Worm (Caenorhabditis elegans) whole organism, midembryonic: ENCODE data around the gene lpr-5.

Experiments used
- T22C8.4 ChIP-seq: fragments of 200-800 bp; sonication (Bioruptor generic); IDR thresholded peaks from 2 replicates; pipeline ENCODE4 v1.3.6; 2022; ENCODE audit warnings: missing genetic modification characterization, missing compliant biosample characterization
- cog-1 ChIP-seq: sonication (generic microtip); optimal IDR thresholded peaks from 2 replicates; lab custom pipeline; 2016; ENCODE audit warnings: missing genetic modification characterization, missing compliant biosample characterization
- flt-1 ChIP-seq: fragments of 200-800 bp; sonication (Bioruptor generic); IDR thresholded peaks from 2 replicates; pipeline ENCODE4 v1.3.6; 2022; ENCODE audit warnings: missing genetic modification characterization, missing compliant biosample characterization
- klf-2 ChIP-seq: fragments of 200-800 bp; sonication (Bioruptor generic); conservative IDR thresholded peaks from 2 replicates; pipeline ENCODE4 v1.3.6; 2022; ENCODE audit warnings: missing genetic modification reagents, missing genetic modification characterization, missing compliant biosample characterization
- med-1 ChIP-seq: sonication (generic microtip); optimal IDR thresholded peaks from 2 replicates; lab custom pipeline; 2017; ENCODE audit warnings: missing genetic modification characterization, mild to moderate bottlenecking, missing compliant biosample characterization, antibody characterized with exemption, missing genetic modification reagents; ENCODE audit not compliant: insufficient read depth
- ref-1 ChIP-seq: fragments of 200-800 bp; sonication (Bioruptor generic); conservative IDR thresholded peaks from 2 replicates; pipeline ENCODE4 v1.3.6; 2022; ENCODE audit warnings: missing genetic modification reagents, missing genetic modification characterization, missing compliant biosample characterization
- tab-1 ChIP-seq: fragments of 200-800 bp; sonication (Bioruptor generic); IDR thresholded peaks from 2 replicates; pipeline ENCODE4 v1.3.6; 2022; ENCODE audit warnings: missing genetic modification characterization, missing compliant biosample characterization
- ztf-23 ChIP-seq: fragments of 200-800 bp; sonication (Bioruptor generic); IDR thresholded peaks from 2 replicates; pipeline ENCODE4 v1.3.6; 2022; ENCODE audit warnings: missing genetic modification reagents, missing genetic modification characterization, missing compliant biosample characterization
- ztf-29 ChIP-seq: fragments of 200-800 bp; sonication (Bioruptor generic); IDR thresholded peaks from 2 replicates; pipeline ENCODE4 v1.3.6; 2022; ENCODE audit warnings: missing genetic modification reagents, missing genetic modification characterization, missing compliant biosample characterization

The lpr-5 gene

DNA sequence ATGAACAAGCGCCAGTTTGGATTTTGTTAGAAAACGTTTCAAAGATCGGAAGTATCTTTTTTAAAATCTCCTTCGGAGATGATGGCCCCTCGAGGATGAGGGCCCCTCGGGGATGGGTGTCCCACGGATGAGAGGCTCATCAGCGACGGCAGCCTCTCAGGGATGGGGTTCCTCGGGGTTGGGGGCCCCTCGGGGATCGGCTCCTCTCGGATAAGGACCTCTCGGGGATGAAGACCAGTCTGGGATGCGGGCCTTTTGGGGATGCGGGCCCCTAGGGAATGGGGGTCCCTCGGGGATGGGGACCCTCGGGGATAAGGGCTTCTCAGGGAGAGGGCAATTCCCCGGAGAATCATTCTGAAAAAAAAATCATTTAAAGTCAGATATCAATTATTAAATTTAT is 11.6 kb upstream of the lpr-5 start:
- no peak for TF ChIP-seq T22C8.4 (GFP tag; lab: Robert Waterston, UW)
- no peak for TF ChIP-seq ztf-29 (GFP tag; lab: Robert Waterston, UW)
- no peak for TF ChIP-seq ztf-23 (GFP tag; lab: Robert Waterston, UW)
- TF ChIP-seq med-1 (GFP tag; lab: Kevin White, UChicago), result no peak
- no peak for TF ChIP-seq cog-1 (tag; lab: Kevin White, UChicago)
- no peak for TF ChIP-seq flt-1
- TF ChIP-seq klf-2, result no peak
- TF ChIP-seq ref-1 (GFP tag; lab: Robert Waterston, UW), result no peak
- no peak for TF ChIP-seq tab-1

ce11 chrX:11053615-11054014 is 8.3 kb upstream of the lpr-5 start, which contains the start of gene C09F12.2:
TSS of gene C09F12.2 (plus strand) at chrX:11053915.
- no peak for TF ChIP-seq flt-1
- no peak for TF ChIP-seq med-1 (GFP tag; lab: Kevin White, UChicago)
- no peak for TF ChIP-seq klf-2
- TF ChIP-seq ztf-29 (GFP tag; lab: Robert Waterston, UW), result no peak
- TF ChIP-seq ref-1 (GFP tag; lab: Robert Waterston, UW), result no peak
- TF ChIP-seq tab-1, result no peak
- no peak for TF ChIP-seq T22C8.4 (GFP tag; lab: Robert Waterston, UW)
- TF ChIP-seq ztf-23 (GFP tag; lab: Robert Waterston, UW), result no peak
- TF ChIP-seq cog-1 (tag; lab: Kevin White, UChicago), result no peak

- TF ChIP-seq med-1 (GFP tag; lab: Kevin White, UChicago), result no peak
- no peak for TF ChIP-seq ztf-23 (GFP tag; lab: Robert Waterston, UW)
- no peak for TF ChIP-seq cog-1 (tag; lab: Kevin White, UChicago)
- no peak for TF ChIP-seq klf-2
- TF ChIP-seq ref-1 (GFP tag; lab: Robert Waterston, UW), result no peak
- no peak for TF ChIP-seq flt-1
- TF ChIP-seq T22C8.4 (GFP tag; lab: Robert Waterston, UW), result no peak
- no peak for TF ChIP-seq ztf-29 (GFP tag; lab: Robert Waterston, UW)
- TF ChIP-seq tab-1, result no peak
Measured at ce11 chrX:11057028-11057427, 4.9 kb upstream of the lpr-5 start, which contains the start of gene lpr-3. TSS of gene lpr-3 (plus strand) at chrX:11057401.

DNA sequence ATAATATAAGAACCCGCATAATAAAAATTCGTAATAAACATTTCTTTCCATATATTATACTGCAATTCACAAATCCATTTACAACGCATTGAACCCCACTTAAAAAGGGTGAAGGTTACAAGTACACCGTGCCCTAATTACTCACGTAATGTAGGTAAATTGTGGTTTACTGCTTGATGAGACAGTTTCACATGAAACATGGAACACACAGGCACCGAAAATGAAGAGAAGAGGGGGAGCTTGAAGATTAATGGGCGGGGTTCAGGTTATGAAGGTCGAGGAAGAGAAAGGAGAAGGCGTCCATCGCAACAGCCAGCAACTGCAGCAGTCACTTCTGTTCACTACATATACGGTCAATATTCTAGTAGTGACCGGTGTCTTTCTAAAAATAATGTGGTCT is 2.2 kb upstream of the lpr-5 start, which contains the start of gene lpr-6:
Gene lpr-6, plus strand, starts transcription at position 251 of the 400 bp plus-strand sequence.
- no peak for TF ChIP-seq ztf-23 (GFP tag; lab: Robert Waterston, UW)
- no peak for TF ChIP-seq med-1 (GFP tag; lab: Kevin White, UChicago)
- TF ChIP-seq ref-1 (GFP tag; lab: Robert Waterston, UW), result no peak
- no peak for TF ChIP-seq cog-1 (tag; lab: Kevin White, UChicago)
- TF ChIP-seq tab-1, result no peak
- TF ChIP-seq ztf-29 (GFP tag; lab: Robert Waterston, UW), result no peak
- TF ChIP-seq flt-1, result no peak

DNA sequence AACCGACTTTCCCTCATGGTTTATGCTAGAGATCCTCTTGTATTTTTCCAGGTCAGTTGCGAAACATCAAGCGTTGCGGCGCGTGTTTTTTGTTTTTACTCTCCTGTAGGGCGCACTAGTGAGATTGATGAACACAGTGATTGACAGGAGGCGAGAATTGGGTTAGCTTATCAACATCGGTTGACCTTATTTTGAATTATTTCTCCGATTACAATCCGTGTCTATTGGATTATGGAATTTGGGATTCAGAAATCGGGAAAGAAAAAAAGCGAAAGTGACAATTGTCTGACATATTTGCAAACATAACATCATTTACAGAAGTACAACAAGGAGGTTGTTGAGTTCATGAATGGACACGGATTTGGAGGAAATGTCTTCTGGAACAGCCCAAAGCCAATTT is 983 bp upstream of the lpr-5 start:
- no peak for TF ChIP-seq tab-1
- TF ChIP-seq T22C8.4 (GFP tag; lab: Robert Waterston, UW), result no peak
- no peak for TF ChIP-seq ztf-29 (GFP tag; lab: Robert Waterston, UW)
- TF ChIP-seq med-1 (GFP tag; lab: Kevin White, UChicago), result no peak
- no peak for TF ChIP-seq klf-2
- no peak for TF ChIP-seq flt-1
- TF ChIP-seq cog-1 (tag; lab: Kevin White, UChicago), result no peak
- TF ChIP-seq ref-1 (GFP tag; lab: Robert Waterston, UW), result no peak
- TF ChIP-seq ztf-23 (GFP tag; lab: Robert Waterston, UW), result no peak

ce11 chrX:11064799-11065198 is 2.9 kb downstream of the lpr-5 start, which contains the start of gene lpr-4:
TSS of gene lpr-4 (plus strand) at chrX:11065126.
- TF ChIP-seq tab-1 (no peak), ref-1 (GFP tag; lab: Robert Waterston, UW) (no peak), cog-1 (tag; lab: Kevin White, UChicago) (no peak), ztf-29 (GFP tag; lab: Robert Waterston, UW) (no peak), T22C8.4 (GFP tag; lab: Robert Waterston, UW) (no peak), flt-1 (no peak), med-1 (GFP tag; lab: Kevin White, UChicago) (no peak), ztf-23 (GFP tag; lab: Robert Waterston, UW) (no peak), klf-2 (no peak)

- TF ChIP-seq med-1 (GFP tag; lab: Kevin White, UChicago), result no peak
- TF ChIP-seq T22C8.4 (GFP tag; lab: Robert Waterston, UW), result no peak
- TF ChIP-seq ztf-29 (GFP tag; lab: Robert Waterston, UW), result no peak
- no peak for TF ChIP-seq tab-1
- no peak for TF ChIP-seq klf-2
- TF ChIP-seq ref-1 (GFP tag; lab: Robert Waterston, UW), result no peak
Measured at ce11 chrX:11067256-11067655, 5.3 kb downstream of the lpr-5 start.

ce11 chrX:11068334-11068733 is 6.4 kb downstream of the lpr-5 start, which contains the start of gene apt-9:
TSS of gene apt-9 (plus strand) at chrX:11068527.
- TF ChIP-seq ztf-29 (GFP tag; lab: Robert Waterston, UW) (no peak), cog-1 (tag; lab: Kevin White, UChicago) (no peak), ztf-23 (GFP tag; lab: Robert Waterston, UW) (no peak), T22C8.4 (GFP tag; lab: Robert Waterston, UW) (no peak), tab-1 (no peak), flt-1 (no peak), klf-2 (no peak), med-1 (GFP tag; lab: Kevin White, UChicago) (no peak), ref-1 (GFP tag; lab: Robert Waterston, UW) (no peak)

ce11 chrX:11072701-11073100 is 10.8 kb downstream of the lpr-5 start:
- TF ChIP-seq ztf-23 (GFP tag; lab: Robert Waterston, UW) (0 out of 2 replicates have a peak, but pooled peaks have one; percentile 51), T22C8.4 (GFP tag; lab: Robert Waterston, UW) (no peak), flt-1 (no peak; the same call in 1 of the 2 replicates)

DNA sequence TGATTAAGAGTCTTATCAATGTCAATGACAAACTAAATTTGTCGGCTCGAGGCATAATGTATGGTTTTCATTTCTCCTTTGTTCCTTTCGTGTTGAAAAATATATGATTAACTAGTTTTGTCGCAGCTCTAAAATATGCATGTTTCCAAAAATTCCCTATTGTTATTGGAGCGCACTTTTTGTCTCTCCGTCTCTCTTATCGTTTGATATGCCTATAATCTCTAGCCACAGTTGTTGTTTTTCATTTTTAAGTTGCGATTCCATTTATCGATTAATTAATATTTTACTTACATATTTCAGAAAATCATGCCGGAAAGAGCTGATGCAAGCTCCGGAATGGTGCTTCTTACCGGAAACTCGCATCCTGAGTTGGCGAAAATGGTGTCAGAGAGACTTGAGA is 11.4 kb downstream of the lpr-5 start, which contains the start of gene W04G3.5:
Gene W04G3.5, plus strand, starts transcription at position 301 of the 400 bp plus-strand sequence.
- TF ChIP-seq ztf-23 (GFP tag; lab: Robert Waterston, UW) (no peak), T22C8.4 (GFP tag; lab: Robert Waterston, UW) (no peak), flt-1 (no peak), klf-2 (no peak), tab-1 (no peak), cog-1 (tag; lab: Kevin White, UChicago) (no peak), ztf-29 (GFP tag; lab: Robert Waterston, UW) (no peak), med-1 (GFP tag; lab: Kevin White, UChicago) (no peak), ref-1 (GFP tag; lab: Robert Waterston, UW) (no peak)
